Worm (Caenorhabditis elegans): ENCODE data around the gene nhr-199.
"Not testable (repeated sequence)": the region's sequence is repeated elsewhere in the genome, so short reads cannot be mapped to it uniquely, and the experiment has no call there.

nhr-199 gene

DNA sequence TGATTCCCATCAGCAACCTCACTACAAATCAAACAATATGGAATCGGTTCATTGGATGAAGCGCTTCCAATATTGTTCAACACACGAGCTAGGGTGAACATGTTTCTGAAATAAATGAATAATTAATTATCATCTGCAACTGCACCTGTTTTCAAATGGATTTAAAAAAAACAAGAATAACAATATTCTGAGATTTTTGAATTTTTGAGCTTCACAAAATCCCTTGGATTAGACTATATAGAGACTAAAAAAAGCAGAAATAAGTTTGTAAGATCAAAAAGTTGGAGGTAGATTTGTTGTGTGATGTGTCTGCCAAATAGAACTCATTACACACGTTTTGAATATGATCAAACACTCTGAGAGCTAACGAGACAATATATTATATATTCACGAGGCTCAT is at the start of gene nhr-199:
Gene nhr-199 (minus strand): TSS at position 101 of the 400 bp plus-strand sequence.
- TF ChIP-seq nhr-12 (tag; optimal IDR thresholded peaks at IDR 0.05) (no peak), ceh-28 (tag; optimal IDR thresholded peaks at IDR 0.05) (no peak), nhr-25 (tag; optimal IDR thresholded peaks at IDR 0.05) (no peak), pqm-1 (tag; optimal IDR thresholded peaks at IDR 0.05) (no peak), R02D3.7 (tag; optimal IDR thresholded peaks at IDR 0.05) (no peak), ZK546.5 (tag; optimal IDR thresholded peaks at IDR 0.05) (no peak), tbx-2 (tag; optimal IDR thresholded peaks at IDR 0.05) (no peak), mdl-1 (tag; optimal IDR thresholded peaks at IDR 0.05) (no peak), hmg-11 (tag; optimal IDR thresholded peaks at IDR 0.05) (no peak), ztf-4 (tag; optimal IDR thresholded peaks at IDR 0.05) (no peak), fkh-10 (GFP tag; optimal IDR thresholded peaks at IDR 0.05) (no peak), elt-3 (tag; optimal IDR thresholded peaks at IDR 0.05) (no peak)

DNA sequence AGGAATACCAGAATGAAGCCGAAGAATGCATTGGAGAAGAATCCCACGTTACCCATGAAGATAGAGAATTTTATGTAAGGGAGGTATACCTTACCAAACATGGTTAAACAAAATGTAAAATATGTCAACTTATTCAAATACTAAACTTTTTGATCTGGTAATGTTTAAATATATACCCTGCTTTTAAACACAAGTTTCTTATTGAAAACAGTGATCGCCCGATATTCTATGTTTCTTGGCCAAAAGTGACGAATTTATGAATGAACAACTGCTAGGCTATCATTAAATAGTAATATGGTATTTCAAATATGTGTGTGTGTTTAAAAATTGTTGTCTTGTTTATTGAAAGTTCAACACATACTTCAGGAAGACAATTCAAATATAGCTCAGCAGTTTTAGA is 48.6 kb upstream of the nhr-199 start, which contains the start of gene T23D5.8:
Gene T23D5.8 (minus strand): TSS at position 101 of the 400 bp plus-strand sequence.
- not testable (repeated sequence) for TF ChIP-seq egl-27, ceh-16, nhr-25 (tag; optimal IDR thresholded peaks at IDR 0.05)

DNA sequence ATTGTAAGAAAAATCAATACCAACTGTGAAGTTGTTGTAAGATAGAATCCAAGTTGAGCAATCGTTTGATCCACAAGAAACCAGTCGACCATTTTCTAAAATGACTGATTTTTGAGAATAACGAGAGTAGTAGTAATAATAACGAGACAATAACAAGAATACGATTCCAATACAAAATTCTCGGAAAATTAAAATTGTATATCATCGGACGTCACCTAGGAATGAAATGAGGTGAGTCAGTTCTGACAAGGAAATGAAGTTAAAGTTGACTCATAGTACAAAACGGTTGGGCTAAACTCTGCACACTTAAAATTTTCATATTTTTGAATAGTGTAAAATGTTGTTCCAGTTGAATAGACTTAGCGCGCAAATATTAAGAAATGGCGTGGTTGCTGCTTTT is 44.7 kb upstream of the nhr-199 start, which contains the start of gene str-19:
Gene str-19 (minus strand): TSS at position 101 of the 400 bp plus-strand sequence.
- not testable (repeated sequence) for TF ChIP-seq ceh-9, snpc-4, ceh-28 (tag; optimal IDR thresholded peaks at IDR 0.05)

DNA sequence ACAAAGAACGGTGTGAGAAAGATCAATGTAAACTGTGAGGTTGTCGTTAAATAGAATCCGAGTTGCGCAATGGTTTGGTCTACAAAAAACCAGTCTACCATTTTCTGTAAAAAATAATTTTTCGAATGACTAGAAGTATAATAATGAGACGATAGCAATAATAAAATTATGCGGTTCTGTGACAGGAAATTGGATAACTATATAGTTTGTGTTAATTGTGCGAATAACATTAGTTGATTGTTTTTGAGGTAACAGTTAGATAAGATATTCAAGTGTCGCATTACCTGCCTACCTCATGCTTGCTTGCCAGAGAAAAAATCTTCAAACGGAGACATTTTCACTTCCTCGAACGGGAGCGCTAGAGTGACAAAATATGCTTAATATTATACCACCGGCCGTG is 42.2 kb upstream of the nhr-199 start, which contains the start of gene str-18:
Gene str-18 (minus strand): TSS at position 101 of the 400 bp plus-strand sequence.
- no peak for TF ChIP-seq egl-5 (tag; optimal IDR thresholded peaks at IDR 0.05)
- TF ChIP-seq pha-4 (tag; optimal IDR thresholded peaks at IDR 0.05): no peak
- no peak for TF ChIP-seq unc-62 (GFP tag; optimal IDR thresholded peaks at IDR 0.05)
- no peak for TF ChIP-seq ZK546.5 (tag; optimal IDR thresholded peaks at IDR 0.05)

DNA sequence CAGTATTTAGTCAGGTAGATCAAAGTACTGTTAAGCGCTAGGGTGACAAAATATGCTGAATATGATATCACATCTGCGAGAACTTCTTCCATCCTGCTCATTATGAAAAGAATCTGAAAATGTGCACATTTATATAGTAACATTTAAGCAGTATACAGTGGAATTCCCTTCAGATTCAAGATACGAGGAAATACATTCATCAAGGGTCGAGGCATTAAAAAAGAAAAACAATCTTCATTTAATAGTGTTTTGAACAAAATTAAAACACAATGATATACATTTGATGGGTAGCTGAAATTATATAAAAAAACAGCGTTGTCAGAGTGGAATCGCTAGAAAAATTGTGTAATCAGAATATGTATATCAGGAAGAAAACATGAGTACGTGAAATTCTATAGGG is 36.0 kb upstream of the nhr-199 start, which contains the start of gene str-27:
Gene str-27 (minus strand): TSS at position 101 of the 400 bp plus-strand sequence.
- TF ChIP-seq lsy-12 (tag; optimal IDR thresholded peaks at IDR 0.05): no peak
- TF ChIP-seq ceh-28 (tag; optimal IDR thresholded peaks at IDR 0.05): no peak
- TF ChIP-seq nhr-67 (tag; optimal IDR thresholded peaks at IDR 0.05): no peak

DNA sequence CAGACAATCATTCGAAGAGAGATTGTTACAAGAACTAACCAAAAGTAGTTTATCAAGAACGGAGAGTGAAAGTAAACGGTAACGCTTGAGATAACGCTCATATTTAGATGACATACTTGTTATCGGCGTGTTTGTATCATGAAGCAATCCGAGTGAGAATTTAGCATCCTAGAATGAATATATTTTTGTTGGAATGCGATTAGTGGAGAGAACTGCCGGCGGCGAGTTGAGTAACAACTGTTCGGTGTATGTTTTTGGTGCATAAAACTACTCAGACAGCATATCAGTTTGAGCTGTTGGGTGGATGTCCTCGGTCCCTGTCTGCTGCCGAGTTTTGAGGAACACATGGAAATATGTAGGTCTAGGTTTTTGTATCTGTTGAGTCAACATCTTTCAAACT is 33.9 kb upstream of the nhr-199 start, which contains the start of gene T23D5.3:
Gene T23D5.3 (minus strand): TSS at position 101 of the 400 bp plus-strand sequence.
- TF ChIP-seq ceh-9 (tag; optimal IDR thresholded peaks at IDR 0.05): no peak
- TF ChIP-seq daf-12 (tag; optimal IDR thresholded peaks at IDR 0.05): no peak
- no peak for TF ChIP-seq egl-5 (tag; optimal IDR thresholded peaks at IDR 0.05)
- no peak for TF ChIP-seq R02D3.7 (tag; optimal IDR thresholded peaks at IDR 0.05)
- no peak for TF ChIP-seq nhr-77 (tag; optimal IDR thresholded peaks at IDR 0.05)
- TF ChIP-seq nhr-43 (tag; optimal IDR thresholded peaks at IDR 0.05; ENCODE audit: poor library complexity, severe bottlenecking): no peak
- no peak for TF ChIP-seq nhr-23 (tag; optimal IDR thresholded peaks at IDR 0.05)
- no peak for TF ChIP-seq elt-1 (tag; optimal IDR thresholded peaks at IDR 0.05)
- TF ChIP-seq skn-1 (tag; optimal IDR thresholded peaks at IDR 0.05): no peak
- TF ChIP-seq sea-2 (GFP tag; optimal IDR thresholded peaks at IDR 0.05): no peak
- no peak for TF ChIP-seq unc-39 (tag; optimal IDR thresholded peaks at IDR 0.05)
- no peak for TF ChIP-seq tbx-2 (tag; optimal IDR thresholded peaks at IDR 0.05)
- no peak for TF ChIP-seq snpc-4 (tag; optimal IDR thresholded peaks at IDR 0.05)
- no peak for TF ChIP-seq ama-1 (optimal IDR thresholded peaks at IDR 0.05)

DNA sequence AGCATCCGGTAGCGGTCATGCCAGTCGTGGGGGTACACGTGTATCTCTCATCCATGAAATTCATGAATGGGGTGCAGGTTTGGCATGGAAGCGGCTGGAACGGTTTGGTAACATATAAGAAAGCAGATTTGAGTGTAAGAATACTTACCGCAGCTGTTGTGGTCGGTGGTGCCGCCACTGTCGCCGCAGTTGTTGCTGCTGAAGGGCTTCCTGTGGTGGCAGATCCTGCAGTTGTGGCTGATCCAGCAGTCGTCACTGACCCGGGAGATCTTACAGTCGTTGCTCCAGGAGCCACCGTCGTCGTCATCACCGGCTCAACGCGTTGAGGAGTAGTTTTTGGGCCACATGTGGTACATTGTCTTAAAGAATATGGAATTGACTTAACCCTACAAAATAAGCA is 33.3 kb upstream of the nhr-199 start:
- no peak for TF ChIP-seq elt-3 (tag; optimal IDR thresholded peaks at IDR 0.05)
- TF ChIP-seq nhr-23 (tag; optimal IDR thresholded peaks at IDR 0.05): no peak
- no peak for TF ChIP-seq nhr-12 (tag; optimal IDR thresholded peaks at IDR 0.05)
- TF ChIP-seq egl-27 (tag; optimal IDR thresholded peaks at IDR 0.05): no peak
- no peak for TF ChIP-seq daf-12 (tag; optimal IDR thresholded peaks at IDR 0.05)
- no peak for TF ChIP-seq jun-1 (tag; optimal IDR thresholded peaks at IDR 0.05)
- TF ChIP-seq ztf-4 (tag; optimal IDR thresholded peaks at IDR 0.05): no peak
- TF ChIP-seq snpc-4 (tag; optimal IDR thresholded peaks at IDR 0.05): no peak
